Worm (Caenorhabditis elegans) whole organism, young adult: ENCODE data around the gene gtl-2.

Experiments
- aptf-3 ChIP-seq: fragments of 200-800 bp; sonication (Bioruptor generic); IDR thresholded peaks from 2 replicates; pipeline ENCODE4 v1.3.6; 2022; ENCODE audit warnings: missing genetic modification characterization, missing compliant biosample characterization
- ceh-58 ChIP-seq: fragments of 200-800 bp; sonication (Bioruptor generic); IDR thresholded peaks from 2 replicates; pipeline ENCODE4 v1.3.6; 2022; ENCODE audit warnings: missing genetic modification characterization, missing compliant biosample characterization
- snpc-1.1 ChIP-seq: sonication (generic microtip); optimal IDR thresholded peaks from 2 replicates; lab custom pipeline; 2017; ENCODE audit warnings: missing genetic modification characterization, mild to moderate bottlenecking, missing compliant biosample characterization, antibody characterized with exemption, moderate library complexity, missing genotype, missing genetic modification reagents; ENCODE audit not compliant: insufficient read depth

DNA sequence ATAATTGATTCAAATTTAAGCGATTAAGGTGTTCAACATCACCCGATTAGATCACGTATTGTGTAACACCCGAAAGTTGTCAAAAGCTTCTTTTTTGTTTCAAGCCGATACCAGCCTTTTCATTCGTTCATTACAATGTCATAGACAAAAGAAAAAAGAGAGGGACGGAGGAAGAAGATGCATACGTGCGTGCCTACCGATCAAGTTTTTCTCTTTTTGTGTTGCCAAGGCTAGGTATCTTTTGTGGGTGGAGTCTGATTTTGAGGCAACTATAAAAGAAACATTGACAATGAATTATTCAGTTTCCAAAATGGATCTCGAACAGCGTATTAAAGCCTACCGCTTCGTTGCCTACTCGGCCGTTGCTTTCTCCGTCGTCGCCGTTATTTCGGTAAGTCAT is 48.0 kb upstream of the gtl-2 start, which contains the start of gene col-125:
- TF ChIP-seq snpc-1.1 (tag; lab: Kevin White, UChicago) (no peak), aptf-3 (GFP tag; lab: Robert Waterston, UW) (no peak), ceh-58 (no peak)
